Fruit fly (Drosophila melanogaster) Kc167 (cell line): ENCODE results near the gene lic.

ENCODE experiments used
- Myc ChIP-seq: fragments of >200 bp; optimal IDR thresholded peaks from 2 replicates; lab custom pipeline; 2017; ENCODE audit warnings: missing external identifiers
- Sin3A ChIP-seq: fragments of >200 bp; optimal IDR thresholded peaks from 2 replicates; lab custom pipeline; 2018; ENCODE audit warnings: missing external identifiers
- h ChIP-seq: fragments of >200 bp; optimal IDR thresholded peaks from 3 replicates; lab custom pipeline; 2018; ENCODE audit warnings: missing external identifiers
- psq ChIP-seq: fragments of >200 bp; optimal IDR thresholded peaks from 2 replicates; lab custom pipeline; 2017; ENCODE audit warnings: missing external identifiers
- ttk ChIP-seq: sonication (Bioruptor generic); optimal IDR thresholded peaks from 2 replicates; lab custom pipeline; 2017; ENCODE audit warnings: missing external identifiers

dm6 chrX:13136939-13137697 is 46.2 kb downstream of the lic start:
- no peak for TF ChIP-seq h (lab: Kevin White, UChicago)
- TF ChIP-seq psq (lab: Kevin White, UChicago): no peak
- no peak for TF ChIP-seq Myc
- TF ChIP-seq Sin3A (lab: Kevin White, UChicago): no peak
- no peak for TF ChIP-seq ttk (lab: Kevin White, UChicago)
